Fruit fly (Drosophila melanogaster) whole organism, prepupa: Measurements from ENCODE around the gene CG2247.

ENCODE experiments used
- CG10631 ChIP-seq: fragments of 200-800 bp; sonication (Bioruptor generic); optimal IDR thresholded peaks from 2 replicates; lab custom pipeline; 2016; ENCODE audit warnings: missing biosample characterization, missing genetic modification characterization
- CG11902 ChIP-seq: fragments of 200-800 bp; sonication (Bioruptor generic); optimal IDR thresholded peaks from 3 replicates; lab custom pipeline; 2016; ENCODE audit warnings: missing biosample characterization, missing genetic modification characterization
- CG34406 ChIP-seq: fragments of 200-800 bp; sonication (Bioruptor generic); optimal IDR thresholded peaks from 3 replicates; lab custom pipeline; 2016; ENCODE audit warnings: missing biosample characterization, missing genetic modification characterization
- CG6163 ChIP-seq: fragments of 200-800 bp; sonication (Bioruptor generic); IDR thresholded peaks from 3 replicates; pipeline ENCODE4 v1.3.6; 2022; ENCODE audit warnings: missing biosample characterization, missing genetic modification characterization
- CG6808 ChIP-seq: fragments of 200-800 bp; sonication (Bioruptor generic); optimal IDR thresholded peaks from 3 replicates; lab custom pipeline; 2017; ENCODE audit warnings: missing biosample characterization, missing genetic modification characterization, mild to moderate bottlenecking, moderate library complexity, missing genetic modification reagents
- Hr39 ChIP-seq: fragments of 200-800 bp; sonication (Bioruptor generic); optimal IDR thresholded peaks from 2 replicates; lab custom pipeline; 2016; ENCODE audit warnings: missing biosample characterization, missing genetic modification characterization
- Lpt ChIP-seq: fragments of 200-800 bp; sonication (Bioruptor generic); optimal IDR thresholded peaks from 3 replicates; lab custom pipeline; 2016; ENCODE audit warnings: missing biosample characterization, missing genetic modification characterization
- Smox ChIP-seq: fragments of 200-800 bp; sonication (Bioruptor generic); optimal IDR thresholded peaks from 3 replicates; lab custom pipeline; 2016; ENCODE audit warnings: missing biosample characterization, missing genetic modification characterization
- eg ChIP-seq: fragments of 200-800 bp; sonication (Bioruptor generic); IDR thresholded peaks from 3 replicates; pipeline ENCODE4 v1.3.6; 2022; ENCODE audit warnings: missing biosample characterization, missing genetic modification characterization
- fd85E ChIP-seq: fragments of 200-800 bp; sonication (Bioruptor generic); optimal IDR thresholded peaks from 3 replicates; lab custom pipeline; 2016; ENCODE audit warnings: missing biosample characterization, missing genetic modification characterization
- fkh ChIP-seq: fragments of 200-800 bp; sonication (Bioruptor generic); optimal IDR thresholded peaks from 3 replicates; lab custom pipeline; 2017; ENCODE audit warnings: missing biosample characterization, mild to moderate bottlenecking, missing genetic modification characterization, moderate library complexity
- salr ChIP-seq, 2 experiments: fragments of 200-800 bp; sonication (Bioruptor generic); optimal IDR thresholded peaks; 3 replicates each; lab custom pipeline; 2016 to 2018; ENCODE audit warnings: missing biosample characterization in 2 of 2, missing genetic modification characterization in 2 of 2, mild to moderate bottlenecking in 1 of 2

- TF ChIP-seq CG10631 (GFP tag; lab: Kevin White, UChicago) (no peak), Hr39 (no peak), Lpt (GFP tag; lab: Kevin White, UChicago) (no peak), salr (GFP tag; optimal IDR thresholded peaks at IDR 0.05; lab: Kevin White, UChicago) (no peak), fkh (peak; percentile 24), CG6163 (peak; percentile 28; the same call in 1 of the 3 replicates), fd85E (no peak), eg (GFP tag; lab: Robert Waterston, UW) (no peak), Smox (GFP tag; lab: Kevin White, UChicago) (no peak), CG11902 (GFP tag; lab: Kevin White, UChicago) (no peak), CG34406 (GFP tag; lab: Kevin White, UChicago) (no peak), CG6808 (GFP tag; lab: Kevin White, UChicago) (no peak)
Observed at dm6 chrX:11611056-11611644, 302 bp downstream of the CG2247 start.
